Fruit fly (Drosophila melanogaster): ENCODE results near the gene Elo68alpha.

DNA sequence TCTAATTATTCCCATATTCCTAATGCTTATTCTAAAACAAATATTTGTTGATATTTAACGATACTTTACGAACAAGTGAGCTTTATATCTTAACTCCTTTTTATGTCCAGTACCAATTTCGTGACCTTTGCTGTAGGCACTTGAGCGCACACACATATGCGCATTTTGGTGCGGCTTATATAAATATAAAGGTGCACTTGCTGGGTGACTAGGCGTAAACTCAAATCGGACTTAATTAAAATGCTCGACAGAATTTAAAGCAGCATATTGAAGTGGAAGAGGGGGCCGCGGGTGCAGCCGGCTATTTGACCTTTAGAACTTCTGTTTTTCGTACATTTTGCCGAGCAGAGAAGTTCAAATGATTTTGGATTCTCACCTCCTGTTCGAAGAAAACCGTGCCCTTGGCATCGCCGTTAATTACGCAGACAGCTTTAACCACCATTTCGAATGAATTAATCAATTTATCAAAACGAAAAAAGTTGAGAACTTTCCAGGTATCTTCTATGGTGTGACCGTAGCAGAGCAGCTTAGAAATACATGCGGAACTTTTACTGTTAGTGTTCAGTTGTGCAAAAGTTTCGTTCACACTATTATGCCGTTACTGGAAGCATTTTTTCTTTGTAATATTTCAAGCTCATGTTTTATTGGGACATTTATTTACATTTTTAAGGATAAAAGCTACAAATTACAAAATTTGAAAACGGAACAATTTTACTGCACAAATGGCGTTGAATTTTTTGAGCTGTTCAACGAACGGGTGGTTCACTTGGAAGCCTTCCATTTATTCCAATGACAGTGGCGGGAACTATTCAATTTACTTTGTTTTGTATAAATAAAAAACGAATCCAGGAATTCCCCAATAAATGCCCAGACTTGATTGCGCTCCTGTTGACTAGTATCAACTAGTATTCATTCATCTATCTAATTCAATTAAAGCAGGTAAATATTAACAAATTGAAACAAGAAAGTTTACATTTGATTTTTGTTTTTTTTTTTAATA, 10.7 kb upstream of the Elo68alpha start, which contains the start of gene Sod1:
- no peak for TF ChIP-seq psq (optimal IDR thresholded peaks at IDR 0.05)
- TF ChIP-seq EcR (GFP tag; optimal IDR thresholded peaks at IDR 0.05): no peak
- no peak for TF ChIP-seq CG8478 (optimal IDR thresholded peaks at IDR 0.05)
- no peak for TF ChIP-seq pan (optimal IDR thresholded peaks at IDR 0.05)

Data from whole organism.